Worm (Caenorhabditis elegans) whole organism, L3 larva: Measurements from ENCODE around the gene C34F11.1.

Source experiments
- pha-4 ChIP-seq: fragments of 150-350 bp; optimal IDR thresholded peaks from 2 replicates; lab custom pipeline; 2014; ENCODE audit warnings: missing biosample characterization, missing genetic modification reagents, missing genetic modification characterization
- pqm-1 ChIP-seq: fragments of 150-350 bp; optimal IDR thresholded peaks from 2 replicates; lab custom pipeline; 2017; ENCODE audit warnings: missing biosample characterization, missing genetic modification characterization, inconsistent platforms
- snpc-4 ChIP-seq: fragments of 150-350 bp; optimal IDR thresholded peaks from 2 replicates; lab custom pipeline; 2014; ENCODE audit warnings: missing biosample characterization, missing genetic modification characterization
- ztf-4 ChIP-seq: fragments of 150-350 bp; optimal IDR thresholded peaks from 2 replicates; lab custom pipeline; 2014; ENCODE audit warnings: missing biosample characterization, missing genetic modification characterization

- TF ChIP-seq pha-4 (tag; lab: Kevin White, UChicago), result peak; percentile 62
- peak; percentile 87 for TF ChIP-seq pqm-1
- no peak for TF ChIP-seq snpc-4 (tag; lab: Kevin White, UChicago)
- no peak for TF ChIP-seq ztf-4 (tag; lab: Kevin White, UChicago)
These were observed 27.9 kb upstream of the C34F11.1 start for ce11 chrII:5184661-5185545.
